Fruit fly (Drosophila melanogaster) whole organism, adult: ENCODE data around the gene betaTub97EF.
A peak's percentile ranks its signal among the peaks of the same experiment; 100 is the strongest.

Experiments
- CG11617 ChIP-seq: fragments of 200-800 bp; sonication (Bioruptor generic); optimal IDR thresholded peaks from 2 replicates; lab custom pipeline; 2017; ENCODE audit warnings: mild to moderate bottlenecking, missing biosample characterization, missing genetic modification reagents, missing genetic modification characterization
- CG12768 ChIP-seq: fragments of 200-800 bp; sonication (Bioruptor generic); optimal IDR thresholded peaks from 2 replicates; lab custom pipeline; 2017; ENCODE audit warnings: missing biosample characterization, missing genetic modification characterization, mild to moderate bottlenecking, moderate library complexity, missing genetic modification reagents
- CG14711 ChIP-seq: fragments of 200-800 bp; sonication (Bioruptor generic); optimal IDR thresholded peaks from 2 replicates; lab custom pipeline; 2018; ENCODE audit warnings: missing biosample characterization, mild to moderate bottlenecking, missing genetic modification characterization, moderate library complexity
- CG1620 ChIP-seq: fragments of 200-800 bp; sonication (Bioruptor generic); optimal IDR thresholded peaks from 2 replicates; lab custom pipeline; 2016; ENCODE audit warnings: missing biosample characterization, missing genetic modification characterization
- CG33017 ChIP-seq: fragments of 200-800 bp; sonication (Bioruptor generic); optimal IDR thresholded peaks from 2 replicates; lab custom pipeline; 2018; ENCODE audit warnings: missing biosample characterization, mild to moderate bottlenecking, missing genetic modification characterization, moderate library complexity
- CG5204 ChIP-seq: fragments of 200-800 bp; sonication (Bioruptor generic); optimal IDR thresholded peaks from 2 replicates; lab custom pipeline; 2016; ENCODE audit warnings: missing biosample characterization, missing genetic modification characterization
- CG7045 ChIP-seq: fragments of 200-800 bp; sonication (Bioruptor generic); optimal IDR thresholded peaks from 2 replicates; lab custom pipeline; 2017; ENCODE audit warnings: missing biosample characterization, mild to moderate bottlenecking, missing genetic modification characterization
- CG7101 ChIP-seq: fragments of 200-800 bp; sonication (Bioruptor generic); optimal IDR thresholded peaks from 2 replicates; lab custom pipeline; 2018; ENCODE audit warnings: missing biosample characterization, mild to moderate bottlenecking, missing genetic modification characterization, moderate library complexity
- Clk ChIP-seq: fragments of 200-800 bp; sonication (Bioruptor generic); optimal IDR thresholded peaks from 2 replicates; lab custom pipeline; 2017; ENCODE audit warnings: missing biosample characterization, missing genetic modification characterization
- Crg-1 ChIP-seq: fragments of 200-800 bp; sonication (Bioruptor generic); optimal IDR thresholded peaks from 2 replicates; lab custom pipeline; 2016; ENCODE audit warnings: missing biosample characterization, missing genetic modification characterization
- Hr96 ChIP-seq: fragments of 200-800 bp; sonication (Bioruptor generic); optimal IDR thresholded peaks from 2 replicates; lab custom pipeline; 2016; ENCODE audit warnings: missing biosample characterization, missing genetic modification characterization
- Mnt ChIP-seq: fragments of 200-800 bp; sonication (Bioruptor generic); optimal IDR thresholded peaks from 2 replicates; lab custom pipeline; 2016; ENCODE audit warnings: missing biosample characterization, mild to moderate bottlenecking, missing genetic modification characterization
- bab1 ChIP-seq: fragments of 200-800 bp; sonication (Bioruptor generic); optimal IDR thresholded peaks from 3 replicates; lab custom pipeline; 2019; ENCODE audit warnings: missing biosample characterization, mild to moderate bottlenecking, missing genetic modification characterization, moderate library complexity
- cic ChIP-seq: fragments of 200-800 bp; sonication (Bioruptor generic); optimal IDR thresholded peaks from 2 replicates; lab custom pipeline; 2017; ENCODE audit warnings: missing biosample characterization, mild to moderate bottlenecking, missing genetic modification characterization, moderate library complexity
- cnc ChIP-seq, 2 experiments: fragments of >200 bp; optimal IDR thresholded peaks; 2 replicates each; lab custom pipeline; 2017
- kay ChIP-seq: fragments of 200-800 bp; sonication (Bioruptor generic); peaks from one replicate; lab custom pipeline; 2016; ENCODE audit warnings: missing biosample characterization, missing genetic modification characterization, borderline replicate concordance
- ovo ChIP-seq: fragments of 200-800 bp; sonication (Bioruptor generic); optimal IDR thresholded peaks from 2 replicates; lab custom pipeline; 2016; ENCODE audit warnings: missing biosample characterization, missing genetic modification characterization
- pad ChIP-seq: fragments of 200-800 bp; sonication (Bioruptor generic); optimal IDR thresholded peaks from 3 replicates; lab custom pipeline; 2017; ENCODE audit warnings: missing biosample characterization, missing genetic modification characterization, mild to moderate bottlenecking, moderate library complexity, missing genetic modification reagents
- tj ChIP-seq: fragments of 200-800 bp; sonication (Bioruptor generic); optimal IDR thresholded peaks from 3 replicates; lab custom pipeline; 2017; ENCODE audit warnings: missing biosample characterization, mild to moderate bottlenecking, missing genetic modification characterization, moderate library complexity
- toe ChIP-seq: fragments of 200-800 bp; sonication (Bioruptor generic); optimal IDR thresholded peaks from 2 replicates; lab custom pipeline; 2016; ENCODE audit warnings: missing biosample characterization, missing genetic modification characterization

The betaTub97EF gene

dm6 chr3R:27946555-27947204 is 41.5 kb downstream of the betaTub97EF start:
- TF ChIP-seq bab1 (GFP tag; lab: Kevin White, UChicago): no peak
- TF ChIP-seq Mnt (GFP tag; lab: Kevin White, UChicago): peak; percentile 13
- no peak for TF ChIP-seq kay (GFP tag; lab: Kevin White, UChicago)
- no peak for TF ChIP-seq toe (GFP tag; lab: Kevin White, UChicago)
- peak; percentile 5 for TF ChIP-seq CG7101 (tag; lab: Kevin White, UChicago)
- peak; percentile 13 for TF ChIP-seq Crg-1 (GFP tag; lab: Kevin White, UChicago)
- TF ChIP-seq cic (GFP tag; lab: Kevin White, UChicago): no peak
- TF ChIP-seq CG1620: peak; percentile 1

dm6 chr3R:27945398-27945797 is 42.8 kb downstream of the betaTub97EF start:
- no peak for TF ChIP-seq Crg-1 (GFP tag; lab: Kevin White, UChicago)
- TF ChIP-seq cnc (optimal IDR thresholded peaks at IDR 0.05; lab: Kevin White, UChicago): peak; percentile 58 to 94
- TF ChIP-seq CG7045: no peak

dm6 chr3R:27937752-27938694 is 50.2 kb downstream of the betaTub97EF start, which contains the start of the genes NSD and BOD1:
NSD (minus strand) TSS chr3R:27937853.
BOD1 (plus strand) TSS chr3R:27938245.
- peak; percentile 20 for TF ChIP-seq tj
- peak; percentile 17 for TF ChIP-seq Hr96 (GFP tag; lab: Kevin White, UChicago)
- peak; percentile 42 for TF ChIP-seq CG11617 (GFP tag; lab: Kevin White, UChicago)
- TF ChIP-seq CG7101 (tag; lab: Kevin White, UChicago): peak; percentile 50
- no peak for TF ChIP-seq CG7045
- peak; percentile 14 for TF ChIP-seq pad (GFP tag; lab: Kevin White, UChicago)
- peak; percentile 8 for TF ChIP-seq bab1 (GFP tag; lab: Kevin White, UChicago)
- peak; percentile 40 for TF ChIP-seq toe (GFP tag; lab: Kevin White, UChicago)
- no peak for TF ChIP-seq Crg-1 (GFP tag; lab: Kevin White, UChicago)
- TF ChIP-seq CG5204 (GFP tag; lab: Kevin White, UChicago): no peak
- TF ChIP-seq ovo (GFP tag; lab: Kevin White, UChicago): peak; percentile 5
- TF ChIP-seq Mnt (GFP tag; lab: Kevin White, UChicago): peak; percentile 39
- peak; percentile 8 for TF ChIP-seq Clk (GFP tag; lab: Kevin White, UChicago)

dm6 chr3R:27931461-27931860 is 56.7 kb downstream of the betaTub97EF start:
- TF ChIP-seq Crg-1 (GFP tag; lab: Kevin White, UChicago) (no peak), CG7045 (no peak), toe (GFP tag; lab: Kevin White, UChicago) (no peak), CG14711 (tag; lab: Kevin White, UChicago) (no peak), CG7101 (tag; lab: Kevin White, UChicago) (no peak), Hr96 (GFP tag; lab: Kevin White, UChicago) (no peak)

dm6 chr3R:27928984-27929924 is 58.9 kb downstream of the betaTub97EF start:
- TF ChIP-seq tj (peak; percentile 44), toe (GFP tag; lab: Kevin White, UChicago) (no peak), Crg-1 (GFP tag; lab: Kevin White, UChicago) (no peak), cic (GFP tag; lab: Kevin White, UChicago) (peak; percentile 97), pad (GFP tag; lab: Kevin White, UChicago) (peak; percentile 9), CG14711 (tag; lab: Kevin White, UChicago) (no peak), Clk (GFP tag; lab: Kevin White, UChicago) (no peak), Mnt (GFP tag; lab: Kevin White, UChicago) (peak; percentile 10), CG1620 (no peak), ovo (GFP tag; lab: Kevin White, UChicago) (no peak), cnc (optimal IDR thresholded peaks at IDR 0.05; lab: Kevin White, UChicago) (no peak), CG12768 (no peak), CG5204 (GFP tag; lab: Kevin White, UChicago) (no peak), CG7101 (tag; lab: Kevin White, UChicago) (no peak), bab1 (GFP tag; lab: Kevin White, UChicago) (no peak), CG33017 (tag; lab: Kevin White, UChicago) (no peak), CG11617 (GFP tag; lab: Kevin White, UChicago) (peak; percentile 12), Hr96 (GFP tag; lab: Kevin White, UChicago) (peak; percentile 13), CG7045 (no peak), kay (GFP tag; lab: Kevin White, UChicago) (no peak)
